Worm (Caenorhabditis elegans) whole organism, L3 larva: Measurements from ENCODE around the gene sel-7.

Source experiments
- R02D3.7 ChIP-seq: fragments of 150-350 bp; optimal IDR thresholded peaks from 2 replicates; lab custom pipeline; 2014; ENCODE audit warnings: missing biosample characterization, missing genetic modification characterization
- aly-2 ChIP-seq: fragments of 150-350 bp; optimal IDR thresholded peaks from 2 replicates; lab custom pipeline; 2014; ENCODE audit warnings: missing biosample characterization, missing genetic modification characterization
- ceh-28 ChIP-seq: fragments of 150-350 bp; optimal IDR thresholded peaks from 2 replicates; lab custom pipeline; 2014; ENCODE audit warnings: missing biosample characterization, missing genetic modification reagents, missing genetic modification characterization
- ceh-9 ChIP-seq: sonication (generic microtip); optimal IDR thresholded peaks from 2 replicates; lab custom pipeline; 2018; ENCODE audit warnings: missing biosample characterization, missing genetic modification characterization
- daf-12 ChIP-seq: fragments of 150-350 bp; optimal IDR thresholded peaks from 2 replicates; lab custom pipeline; 2014; ENCODE audit warnings: missing biosample characterization, missing genetic modification reagents, missing genetic modification characterization
- egl-5 ChIP-seq: fragments of 150-350 bp; optimal IDR thresholded peaks from 2 replicates; lab custom pipeline; 2017; ENCODE audit warnings: missing biosample characterization, missing genetic modification reagents, missing genetic modification characterization, inconsistent platforms
- elt-1 ChIP-seq: fragments of 150-350 bp; optimal IDR thresholded peaks from 2 replicates; lab custom pipeline; 2014; ENCODE audit warnings: missing biosample characterization, missing genetic modification characterization
- elt-3 ChIP-seq, 3 experiments: fragments of 150-350 bp in 1 of 3; sonication (generic microtip) in 2 of 3; optimal IDR thresholded peaks; 2 replicates in 2 of 3; 4 replicates in 1 of 3; lab custom pipeline; 2014 to 2017; ENCODE audit warnings: missing biosample characterization in 3 of 3, missing genetic modification characterization in 3 of 3
- eor-1 ChIP-seq, 2 experiments: fragments of 150-350 bp; optimal IDR thresholded peaks; 2 replicates each; lab custom pipeline; 2014 to 2018; ENCODE audit warnings: missing biosample characterization in 2 of 2, missing genetic modification characterization in 2 of 2
- fkh-10 ChIP-seq: sonication (generic microtip); optimal IDR thresholded peaks from 2 replicates; lab custom pipeline; 2017; ENCODE audit warnings: missing biosample characterization, missing genetic modification reagents, missing genetic modification characterization
- fkh-2 ChIP-seq: fragments of 150-350 bp; optimal IDR thresholded peaks from 2 replicates; lab custom pipeline; 2014; ENCODE audit warnings: missing biosample characterization, missing genetic modification reagents, missing genetic modification characterization
- fos-1 ChIP-seq: fragments of 150-350 bp; optimal IDR thresholded peaks from 2 replicates; lab custom pipeline; 2014; ENCODE audit warnings: missing biosample characterization, missing genetic modification characterization
- hmg-11 ChIP-seq: sonication (generic microtip); optimal IDR thresholded peaks from 2 replicates; lab custom pipeline; 2016; ENCODE audit warnings: missing genetic modification characterization, missing compliant biosample characterization
- lin-15B ChIP-seq: fragments of 150-350 bp; optimal IDR thresholded peaks from 2 replicates; lab custom pipeline; 2014; ENCODE audit warnings: missing biosample characterization, missing genetic modification characterization
- lin-39 ChIP-seq: fragments of 150-350 bp; optimal IDR thresholded peaks from 2 replicates; lab custom pipeline; 2018; ENCODE audit warnings: missing biosample characterization, missing genetic modification reagents, missing genetic modification characterization
- lsy-12 ChIP-seq: sonication (generic microtip); optimal IDR thresholded peaks from 2 replicates; lab custom pipeline; 2016; ENCODE audit warnings: mild to moderate bottlenecking, missing genetic modification characterization, missing compliant biosample characterization
- mml-1 ChIP-seq: fragments of 150-350 bp; sonication (generic microtip); optimal IDR thresholded peaks from 3 replicates; lab custom pipeline; 2014; ENCODE audit warnings: missing biosample characterization, missing genetic modification characterization
- nfya-1 ChIP-seq: sonication (generic microtip); optimal IDR thresholded peaks from 2 replicates; lab custom pipeline; 2017; ENCODE audit warnings: missing genetic modification characterization, mild to moderate bottlenecking, missing compliant biosample characterization, antibody characterized with exemption, moderate library complexity; ENCODE audit not compliant: insufficient read depth
- nhr-11 ChIP-seq: fragments of 150-350 bp; optimal IDR thresholded peaks from 2 replicates; lab custom pipeline; 2014; ENCODE audit warnings: missing biosample characterization, missing genetic modification characterization
- nhr-12 ChIP-seq: fragments of 150-350 bp; optimal IDR thresholded peaks from 2 replicates; lab custom pipeline; 2014; ENCODE audit warnings: missing biosample characterization, missing genetic modification characterization
- nhr-23 ChIP-seq: fragments of 150-350 bp; optimal IDR thresholded peaks from 2 replicates; lab custom pipeline; 2014; ENCODE audit warnings: missing biosample characterization, missing genetic modification reagents, missing genetic modification characterization
- nhr-237 ChIP-seq: fragments of 150-350 bp; optimal IDR thresholded peaks from 2 replicates; lab custom pipeline; 2014; ENCODE audit warnings: missing biosample characterization, missing genetic modification characterization
- nhr-25 ChIP-seq: sonication (generic microtip); optimal IDR thresholded peaks from 2 replicates; lab custom pipeline; 2017; ENCODE audit warnings: missing biosample characterization, missing genetic modification characterization
- nhr-43 ChIP-seq: sonication (generic microtip); optimal IDR thresholded peaks from 2 replicates; lab custom pipeline; 2016; ENCODE audit warnings: mild to moderate bottlenecking, missing genetic modification characterization, missing compliant biosample characterization; ENCODE audit not compliant: poor library complexity, severe bottlenecking
- nhr-67 ChIP-seq: fragments of 150-350 bp; optimal IDR thresholded peaks from 2 replicates; lab custom pipeline; 2014; ENCODE audit warnings: missing biosample characterization, missing genetic modification characterization
- pha-4 ChIP-seq: fragments of 150-350 bp; optimal IDR thresholded peaks from 2 replicates; lab custom pipeline; 2014; ENCODE audit warnings: missing biosample characterization, missing genetic modification reagents, missing genetic modification characterization
- pqm-1 ChIP-seq: fragments of 150-350 bp; optimal IDR thresholded peaks from 2 replicates; lab custom pipeline; 2017; ENCODE audit warnings: missing biosample characterization, missing genetic modification characterization, inconsistent platforms
- sea-2 ChIP-seq: fragments of 150-350 bp; sonication (generic microtip); optimal IDR thresholded peaks from 4 replicates; lab custom pipeline; 2014; ENCODE audit warnings: missing biosample characterization, missing genetic modification reagents, missing genetic modification characterization
- skn-1 ChIP-seq: fragments of 150-350 bp; optimal IDR thresholded peaks from 2 replicates; lab custom pipeline; 2014; ENCODE audit warnings: missing biosample characterization, missing genetic modification characterization
- snpc-4 ChIP-seq: fragments of 150-350 bp; optimal IDR thresholded peaks from 2 replicates; lab custom pipeline; 2014; ENCODE audit warnings: missing biosample characterization, missing genetic modification characterization
- ztf-11 ChIP-seq: fragments of 150-350 bp; optimal IDR thresholded peaks from 2 replicates; lab custom pipeline; 2014; ENCODE audit warnings: missing biosample characterization, missing genetic modification characterization
- ztf-4 ChIP-seq: fragments of 150-350 bp; optimal IDR thresholded peaks from 2 replicates; lab custom pipeline; 2014; ENCODE audit warnings: missing biosample characterization, missing genetic modification characterization

The sel-7 gene

DNA sequence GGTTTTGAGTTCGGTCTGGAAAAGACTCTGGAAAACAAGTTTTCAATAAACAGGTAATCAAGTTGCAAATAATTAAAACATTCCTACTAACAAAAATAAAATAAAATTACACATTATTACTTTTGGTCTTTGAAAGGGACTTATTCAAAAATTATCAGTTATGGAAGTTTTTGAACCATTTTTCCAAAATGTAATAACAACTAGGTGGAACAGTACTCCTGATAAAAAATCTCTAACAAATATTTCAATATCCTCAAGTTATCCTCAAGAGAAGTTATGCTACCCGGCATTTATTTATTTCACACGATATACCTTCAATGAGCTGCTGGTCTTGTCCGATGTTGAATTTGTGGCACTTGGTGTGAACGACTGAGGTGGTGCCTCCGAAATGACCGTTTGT is 558 bp downstream of the sel-7 start:
- no peak for TF ChIP-seq pha-4 (tag; lab: Kevin White, UChicago)
- TF ChIP-seq sea-2 (GFP tag; lab: Kevin White, UChicago) = no peak
- no peak for TF ChIP-seq ceh-28
- no peak for TF ChIP-seq lsy-12 (tag; lab: Kevin White, UChicago)
- TF ChIP-seq fos-1 (tag; lab: Kevin White, UChicago) = no peak
- TF ChIP-seq nhr-12 (tag; lab: Kevin White, UChicago) = no peak
- no peak for TF ChIP-seq pqm-1 (tag; lab: Kevin White, UChicago)
- TF ChIP-seq snpc-4 (tag; lab: Kevin White, UChicago) = no peak
- no peak for TF ChIP-seq R02D3.7 (tag; lab: Kevin White, UChicago)
- TF ChIP-seq nhr-11 (tag; lab: Kevin White, UChicago) = no peak
- TF ChIP-seq ztf-11 (tag; lab: Kevin White, UChicago) = no peak
- no peak for TF ChIP-seq daf-12 (tag; lab: Kevin White, UChicago)
- no peak for TF ChIP-seq nhr-237 (tag; lab: Kevin White, UChicago)

DNA sequence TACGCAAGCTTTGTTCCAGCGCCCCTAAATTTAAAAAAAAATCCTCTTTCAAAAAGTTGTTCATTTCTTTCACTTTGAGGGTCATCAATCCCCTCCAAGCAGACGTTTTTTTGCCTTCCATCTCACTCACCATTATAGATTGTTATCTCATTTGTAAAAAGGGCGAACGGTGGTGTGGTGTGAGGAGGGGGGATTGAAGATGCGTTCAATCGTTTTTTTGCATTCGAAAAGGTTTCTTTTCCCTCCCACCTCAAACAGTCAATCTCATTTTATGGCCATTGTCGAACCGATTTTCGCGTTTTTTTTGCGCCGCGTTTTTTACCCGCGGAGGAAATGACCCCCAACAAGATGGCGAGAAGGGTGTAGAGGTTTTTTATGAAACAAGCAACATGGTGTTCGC is 1.4 kb downstream of the sel-7 start:
- TF ChIP-seq lin-15B (tag; lab: Kevin White, UChicago) = no peak
- peak; percentile 84 for TF ChIP-seq nhr-25
- peak; percentile 16 for TF ChIP-seq lin-39 (tag; lab: Kevin White, UChicago)
- TF ChIP-seq elt-1 (tag; lab: Kevin White, UChicago) = peak; percentile 72
- TF ChIP-seq fkh-10 (GFP tag; lab: Kevin White, UChicago) = no peak

DNA sequence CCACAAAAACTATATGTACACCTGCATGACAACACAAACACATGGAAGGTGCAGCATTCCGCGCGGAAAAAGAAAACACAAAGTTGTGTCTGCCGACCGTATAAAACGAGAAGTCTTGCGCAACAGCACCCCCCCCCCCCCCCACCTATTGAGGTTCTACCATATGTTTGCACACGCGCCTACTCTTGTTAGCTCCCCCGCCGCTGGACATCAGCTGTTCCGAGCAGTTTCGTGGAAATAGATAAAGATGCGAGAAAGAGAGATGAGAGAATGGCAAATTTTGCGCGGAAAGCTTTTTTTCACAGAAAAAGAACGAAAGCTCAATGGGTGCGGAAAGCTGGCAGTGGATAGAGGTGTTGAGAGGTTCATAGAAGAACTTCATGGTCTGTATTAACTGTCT is 4.7 kb downstream of the sel-7 start:
- peak; percentile 10 for TF ChIP-seq pha-4 (tag; lab: Kevin White, UChicago)
- TF ChIP-seq ztf-4 (tag; lab: Kevin White, UChicago) = no peak

DNA sequence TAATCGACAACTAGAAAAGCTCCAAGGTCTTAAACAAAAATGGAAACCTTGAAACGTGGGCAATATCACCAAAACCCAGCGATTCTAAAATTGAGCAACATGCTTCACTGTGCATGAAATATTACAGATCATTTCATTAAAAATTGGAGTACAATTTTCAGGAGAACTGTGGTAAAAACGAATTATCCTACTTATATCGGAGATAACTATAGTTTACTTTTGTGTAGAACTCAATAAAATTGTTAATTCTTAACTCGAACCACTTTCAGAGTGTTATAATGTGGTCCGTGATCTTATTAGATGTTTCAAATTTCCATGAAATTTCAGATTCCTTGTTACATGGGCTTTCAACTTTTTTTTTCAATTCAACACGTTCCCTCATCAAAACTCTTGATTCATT is 5.1 kb downstream of the sel-7 start, which contains the start of gene K04G11.1:
Gene K04G11.1, plus strand, starts transcription at position 301 of the 400 bp plus-strand sequence.
- no peak for TF ChIP-seq ceh-9 (tag; lab: Kevin White, UChicago)
- no peak for TF ChIP-seq ztf-11 (tag; lab: Kevin White, UChicago)
- TF ChIP-seq fkh-2 (tag; lab: Kevin White, UChicago) = no peak
- no peak for TF ChIP-seq ceh-28
- no peak for TF ChIP-seq lsy-12 (tag; lab: Kevin White, UChicago)
- no peak for TF ChIP-seq hmg-11

DNA sequence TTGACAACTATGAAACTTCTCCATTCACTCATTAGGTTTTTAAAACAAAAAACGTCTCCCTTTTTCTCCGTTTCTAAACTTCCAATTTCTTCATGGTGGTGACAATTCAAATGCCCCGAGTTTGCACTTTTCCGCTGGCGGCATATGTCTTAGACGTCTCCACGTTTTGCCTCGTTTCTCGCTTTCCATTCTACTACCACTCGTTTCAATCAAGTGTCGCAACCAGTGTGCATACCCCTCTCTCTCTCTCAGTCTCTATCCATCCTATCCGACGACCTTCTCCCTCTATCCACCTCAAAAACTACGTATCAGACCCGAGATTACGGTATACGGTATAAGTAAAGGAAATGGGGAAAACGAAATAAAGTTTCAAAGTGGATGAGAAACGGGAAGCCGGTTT is 6.1 kb downstream of the sel-7 start:
- no peak for TF ChIP-seq R02D3.7 (tag; lab: Kevin White, UChicago)
- no peak for TF ChIP-seq ztf-4 (tag; lab: Kevin White, UChicago)
- TF ChIP-seq nhr-67 = no peak
- peak; percentile 84 for TF ChIP-seq nfya-1 (tag; lab: Kevin White, UChicago)
- TF ChIP-seq eor-1 (tag; optimal IDR thresholded peaks at IDR 0.05; lab: Kevin White, UChicago) = no peak
- TF ChIP-seq lin-39 (tag; lab: Kevin White, UChicago) = no peak
- TF ChIP-seq sea-2 (GFP tag; lab: Kevin White, UChicago) = no peak
- TF ChIP-seq egl-5 (tag; lab: Kevin White, UChicago) = no peak
- no peak for TF ChIP-seq skn-1 (tag; lab: Kevin White, UChicago)
- TF ChIP-seq aly-2 (tag; lab: Kevin White, UChicago) = no peak
- TF ChIP-seq daf-12 (tag; lab: Kevin White, UChicago) = peak; percentile 34
- TF ChIP-seq pqm-1 (tag; lab: Kevin White, UChicago) = no peak
- peak; percentile 47 for TF ChIP-seq nhr-23 (tag; lab: Kevin White, UChicago)
- peak; percentile 90 for TF ChIP-seq nhr-25

DNA sequence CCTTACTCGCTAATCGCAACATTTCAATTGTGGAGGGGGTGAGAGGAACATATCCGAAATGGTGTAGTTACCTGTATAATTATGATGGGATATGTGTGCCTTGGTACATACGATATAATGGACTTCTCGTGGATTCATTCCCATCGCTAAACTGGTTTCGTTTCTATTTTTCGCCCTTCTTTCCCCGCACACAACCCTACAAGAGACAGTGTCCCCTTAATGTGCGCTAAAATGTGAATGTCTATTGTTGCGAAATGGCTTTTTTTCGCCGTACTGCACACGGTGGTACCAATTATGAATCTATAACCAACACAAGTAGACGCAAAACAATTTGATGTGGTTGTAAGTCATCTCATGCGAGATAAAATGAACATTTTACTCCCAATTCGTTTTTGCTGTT is 10.9 kb downstream of the sel-7 start:
- TF ChIP-seq mml-1 (tag; lab: Kevin White, UChicago) = no peak
- TF ChIP-seq egl-5 (tag; lab: Kevin White, UChicago) = peak; percentile 1

DNA sequence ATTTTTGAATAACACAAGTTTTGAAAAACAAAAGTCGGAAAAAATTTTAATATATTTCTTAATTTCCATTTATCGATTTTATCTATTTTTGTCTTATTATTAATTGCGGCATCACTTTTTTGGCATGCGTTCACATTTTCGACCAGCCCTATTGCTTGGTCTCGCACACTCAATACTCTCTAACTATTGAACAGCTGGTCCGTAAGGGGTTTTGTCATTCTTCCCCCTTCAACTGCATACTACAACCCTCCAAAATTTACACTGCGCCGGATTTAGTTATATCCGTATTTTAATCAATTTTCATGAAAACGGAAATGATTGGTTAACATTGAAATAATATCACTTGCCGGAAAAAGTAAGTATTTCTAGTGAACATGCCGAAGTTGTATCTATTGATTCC is 12.9 kb downstream of the sel-7 start, which contains the start of gene C11H1.7:
Gene C11H1.7, plus strand, starts transcription at position 12 of the 400 bp plus-strand sequence.
- TF ChIP-seq fkh-2 (tag; lab: Kevin White, UChicago) (no peak), pqm-1 (tag; lab: Kevin White, UChicago) (no peak), R02D3.7 (tag; lab: Kevin White, UChicago) (no peak), nhr-43 (tag; lab: Kevin White, UChicago) (no peak), nhr-67 (no peak), elt-3 (tag; optimal IDR thresholded peaks at IDR 0.05; lab: Kevin White, UChicago) (no peak)
- TF ChIP-seq, all 47 proteins: peak for 0
